Fruit fly (Drosophila melanogaster) whole organism, prepupa: ENCODE measurements around the gene CG33664.
A peak's percentile ranks its signal among the peaks of the same experiment; 100 is the strongest.
"Not testable (repeated sequence)": the region's sequence is repeated elsewhere in the genome, so short reads cannot be mapped to it uniquely, and the experiment has no call there.

Experiments used
- CG15336 ChIP-seq: fragments of 200-800 bp; sonication (Bioruptor generic); IDR thresholded peaks from 2 replicates; pipeline ENCODE4 v1.3.6; 2022; ENCODE audit warnings: missing biosample characterization, missing genetic modification characterization
- CG4318 ChIP-seq: fragments of 200-800 bp; sonication (Bioruptor generic); optimal IDR thresholded peaks from 3 replicates; lab custom pipeline; 2017; ENCODE audit warnings: missing biosample characterization, mild to moderate bottlenecking, missing genetic modification characterization
- CG6163 ChIP-seq: fragments of 200-800 bp; sonication (Bioruptor generic); IDR thresholded peaks from 3 replicates; pipeline ENCODE4 v1.3.6; 2022; ENCODE audit warnings: missing biosample characterization, missing genetic modification characterization
- CG6276 ChIP-seq: fragments of 200-800 bp; sonication (Bioruptor generic); optimal IDR thresholded peaks from 2 replicates; lab custom pipeline; 2017; ENCODE audit warnings: missing biosample characterization, mild to moderate bottlenecking, missing genetic modification characterization
- CG8119 ChIP-seq: fragments of 200-800 bp; sonication (Bioruptor generic); IDR thresholded peaks from 3 replicates; pipeline ENCODE4 v1.3.6; 2022; ENCODE audit warnings: missing biosample characterization, missing genetic modification characterization
- CG9139 ChIP-seq: fragments of 200-800 bp; sonication (Bioruptor generic); optimal IDR thresholded peaks from 3 replicates; lab custom pipeline; 2017; ENCODE audit warnings: missing biosample characterization, mild to moderate bottlenecking, missing genetic modification characterization
- Eip78C ChIP-seq: fragments of 200-800 bp; sonication (Bioruptor generic); peaks from one replicate; lab custom pipeline; 2016; ENCODE audit warnings: missing biosample characterization, missing genetic modification characterization
- Hr4 ChIP-seq: fragments of 200-800 bp; sonication (Bioruptor generic); optimal IDR thresholded peaks from 3 replicates; lab custom pipeline; 2016; ENCODE audit warnings: missing biosample characterization, missing genetic modification characterization
- Lpt ChIP-seq: fragments of 200-800 bp; sonication (Bioruptor generic); optimal IDR thresholded peaks from 3 replicates; lab custom pipeline; 2016; ENCODE audit warnings: missing biosample characterization, missing genetic modification characterization
- achi ChIP-seq: fragments of 200-800 bp; sonication (Bioruptor generic); optimal IDR thresholded peaks from 3 replicates; lab custom pipeline; 2016; ENCODE audit warnings: missing biosample characterization, missing genetic modification characterization
- cyc ChIP-seq: fragments of 200-800 bp; sonication (Bioruptor generic); optimal IDR thresholded peaks from 3 replicates; lab custom pipeline; 2016; ENCODE audit warnings: missing biosample characterization, missing genetic modification characterization
- eg ChIP-seq: fragments of 200-800 bp; sonication (Bioruptor generic); IDR thresholded peaks from 3 replicates; pipeline ENCODE4 v1.3.6; 2022; ENCODE audit warnings: missing biosample characterization, missing genetic modification characterization
- esn ChIP-seq: fragments of 200-800 bp; sonication (Bioruptor generic); optimal IDR thresholded peaks from 2 replicates; lab custom pipeline; 2016; ENCODE audit warnings: missing biosample characterization, mild to moderate bottlenecking, missing genetic modification characterization, moderate library complexity
- fd85E ChIP-seq: fragments of 200-800 bp; sonication (Bioruptor generic); optimal IDR thresholded peaks from 3 replicates; lab custom pipeline; 2016; ENCODE audit warnings: missing biosample characterization, missing genetic modification characterization

CG33664 gene

DNA sequence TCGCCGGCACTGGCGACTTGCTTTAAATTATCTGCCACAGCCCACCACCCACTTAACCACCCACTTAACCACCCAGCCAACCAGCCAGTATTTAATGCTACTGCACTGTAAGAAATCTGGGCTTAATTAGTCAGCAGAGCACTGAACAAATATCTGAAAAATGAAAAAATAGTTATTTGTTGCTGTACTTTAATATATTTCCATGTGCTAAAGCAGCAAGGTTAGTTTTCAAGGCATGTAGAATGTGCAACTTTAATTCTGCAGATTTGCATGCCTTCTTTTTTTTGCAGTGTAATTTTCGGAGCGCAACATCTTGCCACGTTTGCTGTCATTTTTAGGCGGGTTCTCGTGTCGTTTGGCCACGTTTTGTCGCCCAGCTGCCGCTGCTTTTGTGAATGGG, 8.4 kb upstream of the CG33664 start (continued):
- TF ChIP-seq CG4318 (GFP tag; lab: Kevin White, UChicago) (no peak), cyc (GFP tag; lab: Kevin White, UChicago) (peak; percentile 16), achi (GFP tag; lab: Kevin White, UChicago) (no peak), Lpt (GFP tag; lab: Kevin White, UChicago) (no peak), CG6163 (GFP tag; lab: Robert Waterston, UW) (peak; percentile 33; the same call in 1 of the 3 replicates), CG15336 (GFP tag; lab: Robert Waterston, UW) (no peak), Hr4 (GFP tag; lab: Kevin White, UChicago) (no peak)

DNA sequence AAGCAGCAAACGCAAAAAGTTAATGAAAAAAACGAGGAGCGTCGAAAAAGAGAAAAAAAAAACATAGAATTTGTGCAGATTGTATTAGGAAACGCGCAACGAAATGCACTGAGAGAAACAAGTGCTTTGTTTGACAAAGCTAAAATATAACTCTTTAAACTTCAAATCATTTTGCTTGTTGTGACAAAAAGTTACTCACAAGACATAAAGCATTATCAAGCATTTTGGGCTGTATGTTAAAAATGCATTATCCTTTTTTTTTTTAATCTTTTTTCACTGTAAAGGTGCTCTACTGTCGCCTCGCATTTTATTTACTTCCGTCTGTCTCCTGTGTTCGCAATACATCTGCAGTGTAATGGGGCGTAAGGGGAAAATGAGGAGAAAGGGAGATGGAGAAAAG, 7.3 kb upstream of the CG33664 start:
- no peak for TF ChIP-seq fd85E
- TF ChIP-seq CG15336 (GFP tag; lab: Robert Waterston, UW) = no peak
- TF ChIP-seq Eip78C (GFP tag; lab: Kevin White, UChicago) = peak; percentile 12

DNA sequence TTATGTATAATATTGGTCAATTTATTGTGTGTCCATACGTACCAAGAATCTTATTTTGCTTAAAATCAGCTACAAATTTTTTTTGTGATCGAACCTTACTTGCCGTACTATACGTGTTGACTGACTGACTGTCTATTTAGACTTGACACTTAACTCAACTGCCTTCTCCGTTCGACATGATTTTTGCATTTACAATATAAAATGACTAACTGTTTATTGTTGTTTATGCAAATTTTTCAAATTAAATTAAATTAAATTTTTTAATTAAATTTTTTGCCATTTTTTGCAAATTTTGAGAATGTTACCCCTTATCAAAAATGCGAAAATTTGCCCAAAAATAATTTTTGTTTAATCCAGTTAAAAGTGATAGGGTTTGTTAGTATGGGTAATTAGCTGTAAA, 16.0 kb downstream of the CG33664 start, which contains the start of gene CG33669:
Gene CG33669, minus strand, starts transcription at position 101 of the 400 bp plus-strand sequence.
- not testable (repeated sequence) for TF ChIP-seq CG6276 (GFP tag; lab: Kevin White, UChicago); CG8119 (GFP tag; lab: Robert Waterston, UW); CG9139
- TF ChIP-seq, all 60 proteins: peak for 0; not testable (repeated sequence) for 60

DNA sequence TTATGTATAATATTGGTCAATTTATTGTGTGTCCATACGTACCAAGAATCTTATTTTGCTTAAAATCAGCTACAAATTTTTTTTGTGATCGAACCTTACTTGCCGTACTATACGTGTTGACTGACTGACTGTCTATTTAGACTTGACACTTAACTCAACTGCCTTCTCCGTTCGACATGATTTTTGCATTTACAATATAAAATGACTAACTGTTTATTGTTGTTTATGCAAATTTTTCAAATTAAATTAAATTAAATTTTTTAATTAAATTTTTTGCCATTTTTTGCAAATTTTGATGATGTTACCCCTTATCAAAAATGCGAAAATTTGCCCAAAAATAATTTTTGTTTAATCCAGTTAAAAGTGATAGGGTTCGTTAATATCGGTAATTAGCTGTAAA, 35.3 kb downstream of the CG33664 start, which contains the start of gene CG33668:
Gene CG33668, minus strand, starts transcription at position 101 of the 400 bp plus-strand sequence.
- not testable (repeated sequence) for TF ChIP-seq CG8119 (GFP tag; lab: Robert Waterston, UW); eg; esn (GFP tag; lab: Kevin White, UChicago)
